Worm (Caenorhabditis elegans): ENCODE data around the gene nhr-31.

Gene nhr-31

DNA sequence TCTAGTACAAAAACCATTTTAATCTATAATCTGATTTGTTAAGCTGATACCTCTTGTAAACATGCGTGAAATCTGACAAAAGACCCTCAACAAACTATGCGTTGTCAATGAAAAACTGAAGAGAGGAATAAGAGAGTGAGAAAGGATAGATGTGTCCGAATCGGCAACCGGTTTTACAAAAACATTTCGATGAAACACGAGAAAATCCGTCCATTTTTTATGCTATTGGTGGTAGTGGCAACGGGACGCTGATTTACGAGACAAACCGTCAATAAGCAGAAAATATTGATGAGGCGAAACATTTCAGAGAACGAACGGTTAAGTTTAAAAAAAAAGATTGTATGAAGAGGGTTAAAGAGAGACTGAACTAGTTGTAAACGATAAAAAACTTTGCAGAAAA is 12.7 kb upstream of the nhr-31 start:
- TF ChIP-seq tra-4 (tag; optimal IDR thresholded peaks at IDR 0.05) (no peak), tbx-37 (GFP tag; conservative IDR thresholded peaks at IDR 0.05) (no peak), scrt-1 (GFP tag; IDR thresholded peaks at IDR 0.05) (no peak), tbx-11 (GFP tag; IDR thresholded peaks at IDR 0.05) (no peak), hmg-4 (GFP tag; optimal IDR thresholded peaks at IDR 0.05) (no peak), B0310.2 (tag; optimal IDR thresholded peaks at IDR 0.05) (no peak), sea-1 (GFP tag; conservative IDR thresholded peaks at IDR 0.05) (no peak)

DNA sequence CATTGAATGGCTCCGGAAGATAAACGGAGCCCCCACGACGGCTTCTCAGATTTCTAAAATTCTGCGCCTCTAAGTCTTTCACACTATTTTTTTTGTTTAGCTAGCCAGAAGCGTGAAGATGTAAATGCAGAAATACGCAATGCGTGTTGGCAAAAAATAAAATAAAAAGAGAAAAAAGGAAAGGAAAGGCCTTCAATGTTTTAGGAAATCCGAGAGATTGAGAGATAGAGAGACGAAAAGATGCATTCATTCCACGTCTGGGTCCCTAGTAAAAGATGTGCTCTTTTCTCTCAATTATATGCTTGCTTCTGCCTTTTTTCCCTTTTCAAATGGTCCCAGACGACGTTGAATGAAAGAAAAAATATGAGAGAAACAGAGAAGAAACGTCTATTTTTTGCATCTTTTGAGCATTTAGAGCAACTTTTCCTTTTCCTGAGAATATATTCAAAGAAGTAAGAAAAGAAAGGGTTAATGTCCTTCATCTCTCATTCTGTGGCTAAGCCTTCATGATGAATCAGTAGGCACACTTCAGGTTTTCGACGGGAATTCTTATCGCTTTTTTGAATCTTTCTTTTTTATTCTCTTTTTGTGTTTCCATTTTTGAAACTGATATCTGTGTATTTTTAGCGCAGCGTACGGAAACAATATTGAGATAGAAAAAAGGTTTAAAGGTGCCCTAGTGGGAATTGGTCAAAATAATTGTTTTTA is 11.5 kb upstream of the nhr-31 start:
- no peak for TF ChIP-seq hmg-4 (GFP tag; optimal IDR thresholded peaks at IDR 0.05)

DNA sequence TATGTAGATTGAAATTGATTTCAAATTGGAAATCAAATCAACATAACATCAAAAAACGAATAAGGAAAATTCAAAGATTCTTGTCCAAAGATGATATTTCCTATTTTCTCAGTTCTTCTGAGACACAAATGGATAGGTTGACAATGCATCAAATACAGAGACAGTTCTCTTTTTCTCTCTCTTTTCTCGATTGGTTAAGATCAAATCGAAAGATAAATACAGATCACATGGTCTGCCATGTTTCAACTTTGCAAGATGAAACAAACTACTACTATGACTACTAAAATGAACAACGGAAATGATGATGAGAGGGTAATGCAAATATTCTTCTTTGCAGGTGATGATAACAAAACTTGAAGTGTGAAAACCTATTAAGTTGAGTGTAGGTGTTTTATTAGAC is 7.2 kb upstream of the nhr-31 start:
- no peak for TF ChIP-seq hnd-1 (tag; optimal IDR thresholded peaks at IDR 0.05)
- TF ChIP-seq ets-7 (tag; optimal IDR thresholded peaks at IDR 0.05): no peak

DNA sequence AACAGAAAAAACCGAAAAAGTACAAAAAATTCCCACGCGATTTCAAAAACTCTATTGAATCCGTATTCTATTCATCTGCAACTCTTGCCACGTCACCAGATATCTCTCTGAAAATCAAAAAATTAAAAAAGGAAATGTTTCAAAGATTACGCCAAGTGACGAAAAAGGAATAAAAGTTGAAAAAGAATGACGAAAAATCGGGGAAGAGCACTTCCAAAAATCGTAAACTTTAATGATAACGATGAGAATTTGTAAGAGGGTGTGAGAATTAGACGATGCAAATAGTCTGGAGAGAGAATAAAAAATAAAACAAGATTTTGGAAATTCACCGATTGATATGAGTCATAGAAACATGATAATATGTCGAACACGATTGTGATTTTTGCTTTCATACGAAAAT is 4.9 kb upstream of the nhr-31 start:
- TF ChIP-seq sea-1 (GFP tag; conservative IDR thresholded peaks at IDR 0.05): no peak
- no peak for TF ChIP-seq hnd-1 (tag; optimal IDR thresholded peaks at IDR 0.05)
- TF ChIP-seq tbx-11 (GFP tag; IDR thresholded peaks at IDR 0.05): no peak
- no peak for TF ChIP-seq ceh-36 (tag; optimal IDR thresholded peaks at IDR 0.05)
- TF ChIP-seq B0310.2 (tag; optimal IDR thresholded peaks at IDR 0.05): no peak
- no peak for TF ChIP-seq pes-1 (GFP tag; IDR thresholded peaks at IDR 0.05)
- TF ChIP-seq aly-1 (tag; optimal IDR thresholded peaks at IDR 0.05): no peak
- TF ChIP-seq ets-7 (tag; optimal IDR thresholded peaks at IDR 0.05): no peak
- no peak for TF ChIP-seq hmg-4 (GFP tag; optimal IDR thresholded peaks at IDR 0.05)
- TF ChIP-seq tbx-37 (GFP tag; conservative IDR thresholded peaks at IDR 0.05): no peak
- TF ChIP-seq flt-1 (GFP tag; IDR thresholded peaks at IDR 0.05): no peak
- no peak for TF ChIP-seq ceh-13 (GFP tag; optimal IDR thresholded peaks at IDR 0.05)
- TF ChIP-seq F13C5.2 (tag; optimal IDR thresholded peaks at IDR 0.05): no peak

DNA sequence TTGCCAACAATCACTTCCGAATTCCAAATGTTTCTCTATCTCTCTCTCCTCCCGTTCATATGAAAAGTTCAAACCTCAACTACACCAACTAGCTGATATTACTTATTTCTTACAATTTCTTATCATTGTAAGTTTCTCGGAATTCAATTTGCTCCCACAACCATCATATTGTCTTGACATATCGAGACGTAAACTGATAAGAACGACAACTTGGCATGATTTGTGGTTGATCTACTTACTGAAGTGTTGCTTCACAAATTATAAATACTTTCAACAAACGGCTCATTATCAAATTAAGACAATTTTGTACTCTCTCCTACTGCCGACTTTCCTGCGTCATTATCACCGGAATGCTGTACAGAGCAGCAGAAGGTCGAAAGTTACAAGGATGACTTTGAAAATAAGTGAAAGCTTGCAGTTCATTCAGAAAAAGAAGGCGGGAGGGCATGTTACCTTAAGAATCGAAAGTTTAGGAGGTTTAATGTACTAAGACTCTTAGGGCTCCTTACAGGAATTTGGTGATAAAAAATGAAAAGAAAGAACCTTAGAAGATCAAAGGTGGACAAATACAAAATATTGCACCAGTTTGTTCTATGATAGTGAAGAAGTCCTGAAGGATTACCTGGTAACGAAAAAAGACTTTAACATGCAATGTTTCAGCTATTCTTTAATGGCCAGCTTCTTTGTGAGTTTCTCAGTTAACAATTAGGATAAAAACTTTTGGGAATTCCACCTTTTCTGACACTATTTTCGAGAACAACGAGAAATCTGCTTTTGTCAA is 3.0 kb upstream of the nhr-31 start:
- TF ChIP-seq aly-1 (tag; optimal IDR thresholded peaks at IDR 0.05) (no peak), tra-4 (tag; optimal IDR thresholded peaks at IDR 0.05) (no peak), pes-1 (GFP tag; IDR thresholded peaks at IDR 0.05) (no peak), ceh-36 (tag; optimal IDR thresholded peaks at IDR 0.05) (no peak), B0310.2 (tag; optimal IDR thresholded peaks at IDR 0.05) (no peak), hmg-4 (GFP tag; optimal IDR thresholded peaks at IDR 0.05) (no peak), tbx-37 (GFP tag; conservative IDR thresholded peaks at IDR 0.05) (no peak), tbx-11 (GFP tag; IDR thresholded peaks at IDR 0.05) (no peak)

DNA sequence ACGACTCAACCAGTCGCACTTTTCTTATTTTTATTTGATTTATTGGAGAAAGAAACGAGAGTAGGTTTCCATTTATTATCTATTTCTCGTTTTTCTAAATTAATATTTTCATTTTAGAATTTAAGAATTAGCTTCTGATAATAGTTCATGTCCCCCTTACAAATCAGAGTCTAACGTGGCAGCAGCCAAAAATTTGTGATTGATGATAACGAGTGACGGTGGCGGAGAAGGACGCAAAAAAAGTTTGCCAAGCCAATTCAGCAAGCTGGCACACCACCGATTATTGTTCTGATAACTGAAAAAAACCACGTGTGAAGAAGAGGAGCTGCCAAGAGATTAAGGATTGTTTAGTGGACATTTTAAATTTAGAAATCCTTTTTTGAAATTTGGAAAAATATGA is 786 bp upstream of the nhr-31 start:
- TF ChIP-seq ets-7 (tag; optimal IDR thresholded peaks at IDR 0.05) (no peak), hnd-1 (tag; optimal IDR thresholded peaks at IDR 0.05) (no peak), ceh-13 (GFP tag; optimal IDR thresholded peaks at IDR 0.05) (no peak), ama-1 (optimal IDR thresholded peaks at IDR 0.05) (no peak), ceh-36 (tag; optimal IDR thresholded peaks at IDR 0.05) (no peak), B0310.2 (tag; optimal IDR thresholded peaks at IDR 0.05) (no peak), tbx-37 (GFP tag; conservative IDR thresholded peaks at IDR 0.05) (no peak), aly-1 (tag; optimal IDR thresholded peaks at IDR 0.05) (no peak), tra-4 (tag; optimal IDR thresholded peaks at IDR 0.05) (no peak), tbx-11 (GFP tag; IDR thresholded peaks at IDR 0.05) (no peak)

DNA sequence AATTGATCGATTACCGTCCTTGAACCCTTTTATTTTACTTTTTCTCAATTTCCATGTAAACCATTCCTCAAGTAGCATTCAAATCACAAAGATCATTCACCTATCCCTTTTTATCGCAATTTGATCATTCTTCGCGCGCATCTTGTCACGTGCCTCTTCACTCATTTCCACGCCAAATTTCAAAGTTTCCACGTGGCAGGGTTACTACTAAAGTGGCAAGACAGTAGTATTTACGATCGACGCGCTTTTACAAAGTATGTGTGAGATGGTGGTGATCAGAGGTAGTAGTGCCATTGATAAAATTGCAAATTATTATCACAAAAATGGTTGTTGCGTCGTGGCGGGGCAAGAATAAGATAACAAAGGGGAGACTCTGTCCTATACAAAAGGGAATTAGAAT is 941 bp downstream of the nhr-31 start:
- no peak for TF ChIP-seq F13C5.2 (tag; optimal IDR thresholded peaks at IDR 0.05)
- TF ChIP-seq tra-4 (tag; optimal IDR thresholded peaks at IDR 0.05): no peak
- TF ChIP-seq scrt-1 (GFP tag; IDR thresholded peaks at IDR 0.05): no peak
- TF ChIP-seq hmg-4 (GFP tag; optimal IDR thresholded peaks at IDR 0.05): no peak
- no peak for TF ChIP-seq flt-1 (GFP tag; IDR thresholded peaks at IDR 0.05)
- TF ChIP-seq ceh-13 (GFP tag; optimal IDR thresholded peaks at IDR 0.05): no peak
- TF ChIP-seq B0310.2 (tag; optimal IDR thresholded peaks at IDR 0.05): no peak
- no peak for TF ChIP-seq tbx-11 (GFP tag; IDR thresholded peaks at IDR 0.05)
- TF ChIP-seq tbx-37 (GFP tag; conservative IDR thresholded peaks at IDR 0.05): no peak
- TF ChIP-seq ceh-36 (tag; optimal IDR thresholded peaks at IDR 0.05): no peak
- TF ChIP-seq sea-1 (GFP tag; conservative IDR thresholded peaks at IDR 0.05): no peak
- no peak for TF ChIP-seq hnd-1 (tag; optimal IDR thresholded peaks at IDR 0.05)
- TF ChIP-seq aly-1 (tag; optimal IDR thresholded peaks at IDR 0.05): no peak
- no peak for TF ChIP-seq hmbx-1 (tag; optimal IDR thresholded peaks at IDR 0.05)
- no peak for TF ChIP-seq ama-1 (optimal IDR thresholded peaks at IDR 0.05)
- no peak for TF ChIP-seq ets-7 (tag; optimal IDR thresholded peaks at IDR 0.05)
- TF ChIP-seq pes-1 (GFP tag; IDR thresholded peaks at IDR 0.05): no peak

DNA sequence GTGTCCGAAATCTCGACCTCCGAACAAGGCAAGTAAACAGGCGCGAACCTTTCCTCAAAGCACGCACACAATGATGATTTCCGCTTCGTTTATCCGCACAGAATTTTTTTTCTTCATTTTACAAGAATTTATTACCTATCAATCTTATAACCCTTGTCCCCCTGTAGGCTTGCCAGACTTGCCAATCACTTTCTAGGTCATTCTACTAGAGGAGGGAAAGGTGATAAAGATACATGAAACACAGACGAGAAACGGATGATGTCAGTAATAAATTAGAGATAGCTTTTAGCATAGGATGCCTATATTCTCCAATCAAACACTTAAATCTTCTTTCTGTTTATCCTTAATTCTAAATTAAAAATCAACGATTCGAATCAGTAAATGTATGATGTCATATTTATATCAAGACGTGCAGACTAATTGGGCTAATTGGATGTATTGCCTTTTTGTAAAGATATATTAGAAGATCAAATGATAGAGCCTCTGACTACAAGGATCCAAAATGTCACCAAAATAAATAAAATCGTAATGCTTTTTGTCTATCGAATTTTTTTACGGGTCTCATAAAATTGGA is 1.9 kb downstream of the nhr-31 start:
- no peak for TF ChIP-seq tbx-37 (GFP tag; conservative IDR thresholded peaks at IDR 0.05)
- TF ChIP-seq ama-1 (optimal IDR thresholded peaks at IDR 0.05): no peak
- no peak for TF ChIP-seq hmg-4 (GFP tag; optimal IDR thresholded peaks at IDR 0.05)
- TF ChIP-seq ceh-13 (GFP tag; optimal IDR thresholded peaks at IDR 0.05): no peak
- no peak for TF ChIP-seq tra-4 (tag; optimal IDR thresholded peaks at IDR 0.05)
- no peak for TF ChIP-seq aly-1 (tag; optimal IDR thresholded peaks at IDR 0.05)
- TF ChIP-seq hnd-1 (tag; optimal IDR thresholded peaks at IDR 0.05): no peak
- no peak for TF ChIP-seq B0310.2 (tag; optimal IDR thresholded peaks at IDR 0.05)
- no peak for TF ChIP-seq ets-7 (tag; optimal IDR thresholded peaks at IDR 0.05)
- TF ChIP-seq sea-1 (GFP tag; conservative IDR thresholded peaks at IDR 0.05): no peak
- TF ChIP-seq flt-1 (GFP tag; IDR thresholded peaks at IDR 0.05): no peak
- no peak for TF ChIP-seq scrt-1 (GFP tag; IDR thresholded peaks at IDR 0.05)
- TF ChIP-seq tbx-11 (GFP tag; IDR thresholded peaks at IDR 0.05): no peak
- TF ChIP-seq F13C5.2 (tag; optimal IDR thresholded peaks at IDR 0.05): no peak
- no peak for TF ChIP-seq pes-1 (GFP tag; IDR thresholded peaks at IDR 0.05)
- TF ChIP-seq ceh-36 (tag; optimal IDR thresholded peaks at IDR 0.05): no peak
- TF ChIP-seq hmbx-1 (tag; optimal IDR thresholded peaks at IDR 0.05): no peak
